Worm (Caenorhabditis elegans) whole organism, young adult: ENCODE data around the gene acy-4.

Experiments used
- F39B2.1 ChIP-seq: fragments of 200-800 bp; sonication (Bioruptor generic); IDR thresholded peaks from 2 replicates; pipeline ENCODE4 v1.3.6; 2022; ENCODE audit warnings: missing genetic modification reagents, missing genetic modification characterization, missing compliant biosample characterization
- F49E8.2 ChIP-seq: sonication (generic microtip); optimal IDR thresholded peaks from 3 replicates; lab custom pipeline; 2017; ENCODE audit warnings: missing genetic modification characterization, mild to moderate bottlenecking, missing compliant biosample characterization, antibody characterized with exemption, moderate library complexity; ENCODE audit not compliant: insufficient read depth
- F55B11.4 ChIP-seq: sonication (generic microtip); optimal IDR thresholded peaks from 2 replicates; lab custom pipeline; 2016; ENCODE audit warnings: missing compliant biosample characterization, missing genetic modification characterization, borderline replicate concordance; ENCODE audit not compliant: insufficient read depth
- F57C9.4 ChIP-seq: sonication (generic microtip); optimal IDR thresholded peaks from 2 replicates; lab custom pipeline; 2017; ENCODE audit warnings: mild to moderate bottlenecking, missing genetic modification characterization, missing compliant biosample characterization
- Y56A3A.18 ChIP-seq: fragments of 200-800 bp; sonication (Bioruptor generic); IDR thresholded peaks from 2 replicates; pipeline ENCODE4 v1.3.6; 2022; ENCODE audit warnings: missing genetic modification reagents, missing genetic modification characterization, missing compliant biosample characterization
- Y67H2A.10 ChIP-seq: fragments of 200-800 bp; sonication (Bioruptor generic); conservative IDR thresholded peaks from 2 replicates; pipeline ENCODE4 v1.3.6; 2022; ENCODE audit warnings: missing genetic modification reagents, missing genetic modification characterization, missing compliant biosample characterization
- ZK185.1 ChIP-seq: sonication (generic microtip); optimal IDR thresholded peaks from 2 replicates; lab custom pipeline; 2016; ENCODE audit warnings: mild to moderate bottlenecking, missing genetic modification characterization, missing compliant biosample characterization; ENCODE audit not compliant: poor library complexity, severe bottlenecking
- ama-1 ChIP-seq, 3 experiments: fragments of 150-350 bp in 1 of 3; sonication (generic microtip) in 2 of 3; optimal IDR thresholded peaks; 2 replicates each; lab custom pipeline; 2014 to 2018; ENCODE audit warnings: missing biosample characterization in 2 of 3, missing genetic modification characterization in 2 of 3, missing genetic modification reagents in 2 of 3
- attf-3 ChIP-seq: fragments of 200-800 bp; sonication (Bioruptor generic); conservative IDR thresholded peaks from 2 replicates; pipeline ENCODE4 v1.3.6; 2022; ENCODE audit warnings: missing genetic modification reagents, missing genetic modification characterization, missing compliant biosample characterization
- ceh-58 ChIP-seq: fragments of 200-800 bp; sonication (Bioruptor generic); IDR thresholded peaks from 2 replicates; pipeline ENCODE4 v1.3.6; 2022; ENCODE audit warnings: missing genetic modification characterization, missing compliant biosample characterization
- ekl-4 ChIP-seq: fragments of 200-800 bp; sonication (Bioruptor generic); IDR thresholded peaks from 2 replicates; pipeline ENCODE4 v1.3.6; 2022; ENCODE audit warnings: missing genetic modification reagents, missing genetic modification characterization, missing compliant biosample characterization
- ets-4 ChIP-seq: fragments of 200-800 bp; sonication (Bioruptor generic); optimal IDR thresholded peaks from 2 replicates; lab custom pipeline; 2018; ENCODE audit warnings: mild to moderate bottlenecking, missing genetic modification characterization, missing compliant biosample characterization
- gei-17 ChIP-seq: fragments of 200-800 bp; sonication (Bioruptor generic); optimal IDR thresholded peaks from 2 replicates; lab custom pipeline; 2018; ENCODE audit warnings: mild to moderate bottlenecking, missing genetic modification characterization, missing compliant biosample characterization
- him-1 ChIP-seq: sonication (generic microtip); optimal IDR thresholded peaks from 2 replicates; lab custom pipeline; 2016; ENCODE audit warnings: missing genotype, missing genetic modification reagents, missing genetic modification characterization, missing compliant biosample characterization
- hlh-12 ChIP-seq: sonication (generic microtip); optimal IDR thresholded peaks from 2 replicates; lab custom pipeline; 2016; ENCODE audit warnings: missing genetic modification characterization, missing compliant biosample characterization
- lin-26 ChIP-seq: fragments of 200-800 bp; sonication (Bioruptor generic); IDR thresholded peaks from 2 replicates; pipeline ENCODE4 v1.3.6; 2022; ENCODE audit warnings: missing genetic modification reagents, missing genetic modification characterization, missing compliant biosample characterization
- madf-3 ChIP-seq: fragments of 200-800 bp; sonication (Bioruptor generic); IDR thresholded peaks from 2 replicates; pipeline ENCODE4 v1.3.6; 2022; ENCODE audit warnings: missing genetic modification reagents, missing genetic modification characterization, missing compliant biosample characterization
- mxl-1 ChIP-seq: sonication (generic microtip); optimal IDR thresholded peaks from 2 replicates; lab custom pipeline; 2016; ENCODE audit warnings: missing genetic modification characterization, missing compliant biosample characterization
- nhr-90 ChIP-seq: sonication (generic microtip); optimal IDR thresholded peaks from 2 replicates; lab custom pipeline; 2016; ENCODE audit warnings: missing genotype, mild to moderate bottlenecking, missing genetic modification characterization, missing compliant biosample characterization
- repo-1 ChIP-seq: sonication (generic microtip); optimal IDR thresholded peaks from 2 replicates; lab custom pipeline; 2017; ENCODE audit warnings: mild to moderate bottlenecking, missing genetic modification characterization, missing compliant biosample characterization
- rpc-1 ChIP-seq, 2 experiments: fragments of 150-350 bp in 1 of 2; sonication (generic microtip) in 1 of 2; optimal IDR thresholded peaks; 2 replicates each; lab custom pipeline; 2014 to 2018; ENCODE audit warnings: missing biosample characterization in 1 of 2, missing genetic modification characterization in 1 of 2, missing genetic modification reagents in 1 of 2, missing genotype in 1 of 2
- sdz-38 ChIP-seq: sonication (generic microtip); optimal IDR thresholded peaks from 2 replicates; lab custom pipeline; 2016; ENCODE audit warnings: missing genotype, missing genetic modification characterization, missing compliant biosample characterization
- snpc-1.3 ChIP-seq: sonication (generic microtip); optimal IDR thresholded peaks from 2 replicates; lab custom pipeline; 2017; ENCODE audit warnings: missing genetic modification characterization, mild to moderate bottlenecking, missing compliant biosample characterization, antibody characterized with exemption, moderate library complexity, missing genotype, missing genetic modification reagents; ENCODE audit not compliant: insufficient read depth

The acy-4 gene

ce11 chrV:5576008-5576407 is 54.7 kb downstream of the acy-4 start (continued):
- no peak for TF ChIP-seq Y56A3A.18
- TF ChIP-seq snpc-1.3 (tag; lab: Kevin White, UChicago), result no peak
- TF ChIP-seq him-1 (tag; lab: Kevin White, UChicago), result no peak
- no peak for TF ChIP-seq F49E8.2
- TF ChIP-seq ceh-58 (GFP tag; lab: Robert Waterston, UW), result no peak
- peak; percentile 63 for TF ChIP-seq repo-1 (tag; lab: Kevin White, UChicago)
- TF ChIP-seq mxl-1, result no peak
- TF ChIP-seq F57C9.4, result no peak
- TF ChIP-seq Y67H2A.10 (GFP tag; lab: Robert Waterston, UW), result no peak
- no peak for TF ChIP-seq F39B2.1
- no peak for TF ChIP-seq attf-3 (GFP tag; lab: Robert Waterston, UW)
- TF ChIP-seq gei-17 (GFP tag; lab: Kevin White, UChicago), result peak; percentile 14
- TF ChIP-seq rpc-1 (optimal IDR thresholded peaks at IDR 0.05; lab: Kevin White, UChicago), result peak; percentile 61
- TF ChIP-seq rpc-1 (tag; optimal IDR thresholded peaks at IDR 0.05; lab: Kevin White, UChicago), result peak; percentile 42
- TF ChIP-seq ZK185.1, result peak; percentile 50
- TF ChIP-seq F55B11.4 (tag; lab: Kevin White, UChicago), result no peak
- TF ChIP-seq madf-3, result no peak
- no peak for TF ChIP-seq sdz-38 (tag; lab: Kevin White, UChicago)
- no peak for TF ChIP-seq hlh-12
- TF ChIP-seq nhr-90, result peak; percentile 32
- TF ChIP-seq ekl-4 (GFP tag; lab: Robert Waterston, UW), result no peak
- no peak for TF ChIP-seq lin-26
- no peak for TF ChIP-seq ets-4
- TF ChIP-seq ama-1 (optimal IDR thresholded peaks at IDR 0.05; lab: Kevin White, UChicago), result no peak
- no peak for TF ChIP-seq ama-1 (GFP tag; optimal IDR thresholded peaks at IDR 0.05; lab: Kevin White, UChicago)
